Worm (Caenorhabditis elegans) whole organism, L1 larva: ENCODE measurements around the gene T04B2.3.

Experiments
- fos-1 ChIP-seq: fragments of 150-350 bp; optimal IDR thresholded peaks from 2 replicates; lab custom pipeline; 2014; ENCODE audit warnings: missing biosample characterization, missing genetic modification characterization
- grh-1 ChIP-seq: fragments of 200-800 bp; sonication (Bioruptor generic); IDR thresholded peaks from 2 replicates; pipeline ENCODE4 v1.3.6; 2022; ENCODE audit warnings: missing genetic modification reagents, missing genetic modification characterization, missing compliant biosample characterization
- lin-39 ChIP-seq: fragments of 150-350 bp; optimal IDR thresholded peaks from 2 replicates; lab custom pipeline; 2014; ENCODE audit warnings: missing biosample characterization, missing genetic modification reagents, missing genetic modification characterization
- nhr-76 ChIP-seq: sonication (generic microtip); optimal IDR thresholded peaks from 2 replicates; lab custom pipeline; 2017; ENCODE audit warnings: missing biosample characterization, missing genetic modification characterization

- no peak for TF ChIP-seq nhr-76 (tag; lab: Kevin White, UChicago)
- no peak for TF ChIP-seq lin-39 (tag; lab: Kevin White, UChicago)
- no peak for TF ChIP-seq grh-1 (GFP tag; lab: Robert Waterston, UW)
- no peak for TF ChIP-seq fos-1 (tag; lab: Kevin White, UChicago)
Observed at ce11 chrIV:10022991-10023390, 24.2 kb upstream of the T04B2.3 start, which contains the start of gene F44D12.8.
